Worm (Caenorhabditis elegans) whole organism, mixed stage, embryonic: Measurements from ENCODE around the gene hpr-9.

ENCODE experiments used
- M03D4.4 ChIP-seq: sonication (generic microtip); optimal IDR thresholded peaks from 2 replicates; lab custom pipeline; 2017; ENCODE audit warnings: mild to moderate bottlenecking, missing genetic modification characterization, missing compliant biosample characterization
- bed-3 ChIP-seq: fragments of 200-800 bp; sonication (Bioruptor generic); optimal IDR thresholded peaks from 3 replicates; lab custom pipeline; 2018; ENCODE audit warnings: mild to moderate bottlenecking, missing genetic modification characterization, moderate library complexity, missing compliant biosample characterization
- blmp-1 ChIP-seq: fragments of 150-350 bp; optimal IDR thresholded peaks from 2 replicates; lab custom pipeline; 2014; ENCODE audit warnings: missing biosample characterization, missing genetic modification characterization
- ceh-39 ChIP-seq: fragments of 150-350 bp; optimal IDR thresholded peaks from 2 replicates; lab custom pipeline; 2014; ENCODE audit warnings: missing biosample characterization, missing genetic modification characterization
- ces-1 ChIP-seq: fragments of 150-350 bp; optimal IDR thresholded peaks from 2 replicates; lab custom pipeline; 2014; ENCODE audit warnings: missing biosample characterization, missing genetic modification reagents, missing genetic modification characterization
- cnd-1 ChIP-seq: fragments of 200-800 bp; sonication (Bioruptor generic); optimal IDR thresholded peaks from 2 replicates; lab custom pipeline; 2018; ENCODE audit warnings: mild to moderate bottlenecking, missing genetic modification characterization, missing compliant biosample characterization
- drap-1 ChIP-seq: fragments of 200-800 bp; sonication (Bioruptor generic); optimal IDR thresholded peaks from 3 replicates; lab custom pipeline; 2018; ENCODE audit warnings: mild to moderate bottlenecking, missing genetic modification characterization, missing compliant biosample characterization
- elt-1 ChIP-seq: sonication (generic microtip); optimal IDR thresholded peaks from 2 replicates; lab custom pipeline; 2017; ENCODE audit warnings: missing genetic modification characterization, mild to moderate bottlenecking, missing compliant biosample characterization, antibody characterized with exemption, moderate library complexity, borderline replicate concordance; ENCODE audit not compliant: insufficient read depth
- elt-3 ChIP-seq: fragments of 150-350 bp; optimal IDR thresholded peaks from 2 replicates; lab custom pipeline; 2014; ENCODE audit warnings: missing biosample characterization, missing genetic modification characterization
- flh-1 ChIP-seq: fragments of 200-800 bp; sonication (Bioruptor generic); optimal IDR thresholded peaks from 2 replicates; lab custom pipeline; 2018; ENCODE audit warnings: mild to moderate bottlenecking, missing genetic modification characterization, moderate library complexity, missing compliant biosample characterization
- ham-2 ChIP-seq: fragments of 200-800 bp; sonication (Bioruptor generic); optimal IDR thresholded peaks from 2 replicates; lab custom pipeline; 2018; ENCODE audit warnings: mild to moderate bottlenecking, missing genetic modification characterization, missing compliant biosample characterization
- hlh-1 ChIP-seq: fragments of 150-350 bp; optimal IDR thresholded peaks from 2 replicates; lab custom pipeline; 2014; ENCODE audit warnings: missing biosample characterization, missing genetic modification reagents, missing genetic modification characterization
- lin-13 ChIP-seq: fragments of 150-350 bp; optimal IDR thresholded peaks from 2 replicates; lab custom pipeline; 2014; ENCODE audit warnings: missing biosample characterization, missing genetic modification characterization
- lin-32 ChIP-seq: fragments of 200-800 bp; sonication (Bioruptor generic); optimal IDR thresholded peaks from 2 replicates; lab custom pipeline; 2018; ENCODE audit warnings: mild to moderate bottlenecking, missing genetic modification characterization, missing compliant biosample characterization
- mab-5 ChIP-seq: fragments of 150-350 bp; optimal IDR thresholded peaks from 2 replicates; lab custom pipeline; 2014; ENCODE audit warnings: missing biosample characterization, missing genetic modification characterization
- mls-2 ChIP-seq: sonication (generic microtip); optimal IDR thresholded peaks from 2 replicates; lab custom pipeline; 2016; ENCODE audit warnings: mild to moderate bottlenecking, missing genetic modification characterization, moderate library complexity, missing compliant biosample characterization
- nhr-12 ChIP-seq: fragments of 150-350 bp; optimal IDR thresholded peaks from 2 replicates; lab custom pipeline; 2014; ENCODE audit warnings: missing biosample characterization, missing genetic modification characterization
- nhr-2 ChIP-seq: fragments of 150-350 bp; optimal IDR thresholded peaks from 2 replicates; lab custom pipeline; 2014; ENCODE audit warnings: missing biosample characterization, missing genetic modification characterization
- nhr-237 ChIP-seq: fragments of 150-350 bp; optimal IDR thresholded peaks from 2 replicates; lab custom pipeline; 2014; ENCODE audit warnings: missing biosample characterization, missing genetic modification characterization
- nhr-28 ChIP-seq: fragments of 150-350 bp; optimal IDR thresholded peaks from 2 replicates; lab custom pipeline; 2014; ENCODE audit warnings: missing biosample characterization, missing genetic modification characterization
- sem-2 ChIP-seq: fragments of 200-800 bp; sonication (Bioruptor generic); optimal IDR thresholded peaks from 2 replicates; lab custom pipeline; 2018; ENCODE audit warnings: mild to moderate bottlenecking, missing genetic modification characterization, missing compliant biosample characterization
- snpc-4 ChIP-seq: fragments of 150-350 bp; optimal IDR thresholded peaks from 2 replicates; lab custom pipeline; 2014; ENCODE audit warnings: missing biosample characterization, missing genetic modification characterization
- tbx-8 ChIP-seq: fragments of 200-800 bp; sonication (Bioruptor generic); optimal IDR thresholded peaks from 2 replicates; lab custom pipeline; 2018; ENCODE audit warnings: mild to moderate bottlenecking, missing genetic modification characterization, moderate library complexity, missing compliant biosample characterization
- unc-39 ChIP-seq: fragments of 150-350 bp; optimal IDR thresholded peaks from 2 replicates; lab custom pipeline; 2014; ENCODE audit warnings: missing biosample characterization, missing genetic modification characterization
- zip-8 ChIP-seq: fragments of 150-350 bp; optimal IDR thresholded peaks from 2 replicates; lab custom pipeline; 2014; ENCODE audit warnings: missing biosample characterization, missing genetic modification characterization
- ztf-11 ChIP-seq: fragments of 150-350 bp; optimal IDR thresholded peaks from 2 replicates; lab custom pipeline; 2014; ENCODE audit warnings: missing biosample characterization, missing genetic modification characterization

The hpr-9 gene

ce11 chrIII:10652833-10653232 is 31.5 kb downstream of the hpr-9 start:
- peak; percentile 79 for TF ChIP-seq zip-8 (tag; lab: Kevin White, UChicago)
- TF ChIP-seq flh-1 (GFP tag; lab: Kevin White, UChicago), result no peak
- TF ChIP-seq, all 35 proteins: peak for 1

ce11 chrIII:10653479-10653878 is 32.1 kb downstream of the hpr-9 start:
- TF ChIP-seq nhr-12 (tag; lab: Kevin White, UChicago) (no peak), nhr-28 (tag; lab: Kevin White, UChicago) (no peak), snpc-4 (tag; lab: Kevin White, UChicago) (no peak), blmp-1 (peak; percentile 91), zip-8 (tag; lab: Kevin White, UChicago) (peak; percentile 11), flh-1 (GFP tag; lab: Kevin White, UChicago) (no peak), sem-2 (GFP tag; lab: Kevin White, UChicago) (no peak), tbx-8 (GFP tag; lab: Kevin White, UChicago) (no peak)
- TF ChIP-seq, all 35 proteins: peak for 2

ce11 chrIII:10654718-10655117 is 33.4 kb downstream of the hpr-9 start, which contains the start of gene cnt-2:
cnt-2 (plus strand) TSS chrIII:10655018.
- TF ChIP-seq zip-8 (tag; lab: Kevin White, UChicago) (no peak), drap-1 (GFP tag; lab: Kevin White, UChicago) (no peak), cnd-1 (tag; lab: Kevin White, UChicago) (no peak), nhr-237 (tag; lab: Kevin White, UChicago) (no peak), hlh-1 (tag; lab: Kevin White, UChicago) (no peak), lin-32 (GFP tag; lab: Kevin White, UChicago) (no peak), ztf-11 (tag; lab: Kevin White, UChicago) (no peak), nhr-28 (tag; lab: Kevin White, UChicago) (no peak), bed-3 (GFP tag; lab: Kevin White, UChicago) (no peak), elt-1 (no peak), unc-39 (tag; lab: Kevin White, UChicago) (no peak), nhr-12 (tag; lab: Kevin White, UChicago) (no peak), nhr-2 (tag; lab: Kevin White, UChicago) (no peak), snpc-4 (tag; lab: Kevin White, UChicago) (no peak), sem-2 (GFP tag; lab: Kevin White, UChicago) (no peak), M03D4.4 (tag; lab: Kevin White, UChicago) (no peak), mab-5 (tag; lab: Kevin White, UChicago) (no peak)

- TF ChIP-seq M03D4.4 (tag; lab: Kevin White, UChicago), result no peak
- TF ChIP-seq elt-3 (tag; lab: Kevin White, UChicago), result no peak
- no peak for TF ChIP-seq unc-39 (tag; lab: Kevin White, UChicago)
- no peak for TF ChIP-seq nhr-12 (tag; lab: Kevin White, UChicago)
- TF ChIP-seq blmp-1, result no peak
- TF ChIP-seq mls-2 (tag; lab: Kevin White, UChicago), result no peak
- TF ChIP-seq cnd-1 (tag; lab: Kevin White, UChicago), result no peak
- TF ChIP-seq ceh-39 (tag; lab: Kevin White, UChicago), result no peak
- TF ChIP-seq ham-2 (GFP tag; lab: Kevin White, UChicago), result no peak
- TF ChIP-seq lin-13 (tag; lab: Kevin White, UChicago), result no peak
- TF ChIP-seq, all 35 proteins: peak for 0
These were observed 34.7 kb downstream of the hpr-9 start for ce11 chrIII:10656069-10656468.

- TF ChIP-seq lin-13 (tag; lab: Kevin White, UChicago) (no peak), ces-1 (peak; percentile 68), mls-2 (tag; lab: Kevin White, UChicago) (no peak)
These were observed 36.3 kb downstream of the hpr-9 start for ce11 chrIII:10657661-10658060.

ce11 chrIII:10658394-10658793 is 37.0 kb downstream of the hpr-9 start:
- TF ChIP-seq M03D4.4 (tag; lab: Kevin White, UChicago), result peak; percentile 1
- no peak for TF ChIP-seq sem-2 (GFP tag; lab: Kevin White, UChicago)

ce11 chrIII:10661292-10661691 is 39.9 kb downstream of the hpr-9 start:
- TF ChIP-seq zip-8 (tag; lab: Kevin White, UChicago) (no peak), mls-2 (tag; lab: Kevin White, UChicago) (no peak), ham-2 (GFP tag; lab: Kevin White, UChicago) (peak; percentile 50)
